Worm (Caenorhabditis elegans) whole organism, L4 larva: ENCODE measurements around the gene dmd-4.

Experiments
- F10B5.3 ChIP-seq: sonication (generic microtip); optimal IDR thresholded peaks from 2 replicates; lab custom pipeline; 2016; ENCODE audit warnings: mild to moderate bottlenecking, missing genetic modification characterization, missing compliant biosample characterization
- F44E2.7 ChIP-seq: fragments of 200-800 bp; sonication (Bioruptor generic); IDR thresholded peaks from 2 replicates; pipeline ENCODE4 v2.1.2; 2022; ENCODE audit warnings: missing genetic modification characterization, missing compliant biosample characterization
- T20F7.1 ChIP-seq: fragments of 200-800 bp; sonication (Bioruptor generic); optimal IDR thresholded peaks from 2 replicates; lab custom pipeline; 2018; ENCODE audit warnings: mild to moderate bottlenecking, missing genetic modification characterization, missing compliant biosample characterization
- Y48G9A.11 ChIP-seq: fragments of 200-800 bp; sonication (Bioruptor generic); IDR thresholded peaks from 2 replicates; pipeline ENCODE4 v1.3.6; 2022; ENCODE audit warnings: missing genetic modification reagents, missing genetic modification characterization, missing compliant biosample characterization
- Y5F2A.4 ChIP-seq: fragments of 200-800 bp; sonication (Bioruptor generic); optimal IDR thresholded peaks from 2 replicates; lab custom pipeline; 2018; ENCODE audit warnings: mild to moderate bottlenecking, missing genetic modification characterization, missing compliant biosample characterization
- ZK546.5 ChIP-seq, 2 experiments: sonication (generic microtip); optimal IDR thresholded peaks; 2 replicates each; lab custom pipeline; 2017; ENCODE audit warnings: missing biosample characterization in 2 of 2, missing genetic modification characterization in 2 of 2
- aha-1 ChIP-seq: fragments of 150-350 bp; peaks from one replicate; lab custom pipeline; 2014; ENCODE audit warnings: missing biosample characterization, missing genetic modification characterization
- aly-2 ChIP-seq: sonication (generic microtip); optimal IDR thresholded peaks from 2 replicates; lab custom pipeline; 2018; ENCODE audit warnings: missing biosample characterization, missing genetic modification characterization
- ama-1 ChIP-seq: fragments of 150-350 bp; optimal IDR thresholded peaks from 2 replicates; lab custom pipeline; 2014; ENCODE audit warnings: inconsistent platforms, mixed read lengths
- ceh-20 ChIP-seq: fragments of 200-800 bp; sonication (Bioruptor generic); IDR thresholded peaks from 2 replicates; pipeline ENCODE4 v1.3.6; 2022; ENCODE audit warnings: missing genetic modification reagents, missing genetic modification characterization, missing compliant biosample characterization
- ceh-82 ChIP-seq: sonication (generic microtip); optimal IDR thresholded peaks from 2 replicates; lab custom pipeline; 2017; ENCODE audit warnings: missing biosample characterization, missing genetic modification characterization
- daf-16 ChIP-seq, 3 experiments: sonication (generic microtip); optimal IDR thresholded peaks; 2 replicates each; lab custom pipeline; 2016 to 2017; ENCODE audit warnings: missing genetic modification characterization in 3 of 3, missing genetic modification reagents in 3 of 3, mild to moderate bottlenecking in 2 of 3, missing compliant biosample characterization in 2 of 3, missing biosample characterization in 1 of 3, moderate library complexity in 1 of 3
- daf-8 ChIP-seq: fragments of 200-800 bp; sonication (Bioruptor generic); IDR thresholded peaks from 2 replicates; pipeline ENCODE4 v1.3.6; 2022; ENCODE audit warnings: missing genetic modification characterization, missing compliant biosample characterization
- dmd-6 ChIP-seq: fragments of 200-800 bp; sonication (Bioruptor generic); IDR thresholded peaks from 2 replicates; pipeline ENCODE4 v1.3.6; 2022; ENCODE audit warnings: missing genetic modification reagents, missing genetic modification characterization, missing compliant biosample characterization
- dve-1 ChIP-seq: sonication (generic microtip); optimal IDR thresholded peaks from 2 replicates; lab custom pipeline; 2017; ENCODE audit warnings: antibody characterized with exemption, mild to moderate bottlenecking, missing genetic modification characterization, missing compliant biosample characterization; ENCODE audit not compliant: insufficient read depth
- hif-1 ChIP-seq, 2 experiments: sonication (generic microtip); optimal IDR thresholded peaks; 2 replicates each; lab custom pipeline; 2016 to 2017; ENCODE audit warnings: missing compliant biosample characterization in 2 of 2, missing genetic modification characterization in 2 of 2, missing genetic modification reagents in 2 of 2, missing genotype in 2 of 2, mild to moderate bottlenecking in 1 of 2
- hlh-11 ChIP-seq: fragments of 200-800 bp; sonication (Bioruptor generic); optimal IDR thresholded peaks from 2 replicates; lab custom pipeline; 2018; ENCODE audit warnings: mild to moderate bottlenecking, missing genetic modification characterization, missing compliant biosample characterization
- lim-7 ChIP-seq: fragments of 200-800 bp; sonication (Bioruptor generic); IDR thresholded peaks from 2 replicates; pipeline ENCODE4 v1.3.6; 2022; ENCODE audit warnings: missing genetic modification characterization, missing compliant biosample characterization
- lin-1 ChIP-seq: fragments of 200-800 bp; sonication (Bioruptor generic); IDR thresholded peaks from 2 replicates; pipeline ENCODE4 v1.3.6; 2022; ENCODE audit warnings: missing genetic modification reagents, missing genetic modification characterization, missing compliant biosample characterization
- lin-15B ChIP-seq: fragments of 150-350 bp; sonication (generic microtip); optimal IDR thresholded peaks from 3 replicates; lab custom pipeline; 2014; ENCODE audit warnings: missing biosample characterization, missing genetic modification characterization
- lin-29 ChIP-seq: fragments of 200-800 bp; sonication (Bioruptor generic); IDR thresholded peaks from 2 replicates; pipeline ENCODE4 v1.3.6; 2022; ENCODE audit warnings: missing genetic modification reagents, missing genetic modification characterization, missing compliant biosample characterization
- lin-38 ChIP-seq: fragments of 200-800 bp; sonication (Bioruptor generic); IDR thresholded peaks from 2 replicates; pipeline ENCODE4 v1.3.6; 2022; ENCODE audit warnings: missing genetic modification reagents, missing genetic modification characterization, missing compliant biosample characterization
- lin-39 ChIP-seq: fragments of 150-350 bp; optimal IDR thresholded peaks from 2 replicates; lab custom pipeline; 2014; ENCODE audit warnings: missing biosample characterization, missing genetic modification reagents, missing genetic modification characterization
- lir-3 ChIP-seq: sonication (generic microtip); optimal IDR thresholded peaks from 2 replicates; lab custom pipeline; 2016; ENCODE audit warnings: mild to moderate bottlenecking, missing genetic modification characterization, missing compliant biosample characterization
- lsy-2 ChIP-seq, 2 experiments: fragments of 150-350 bp in 1 of 2; sonication (generic microtip) in 1 of 2; optimal IDR thresholded peaks; 2 replicates each; lab custom pipeline; 2014 to 2017; ENCODE audit warnings: missing biosample characterization in 2 of 2, missing genetic modification characterization in 2 of 2
- madf-5 ChIP-seq, 2 experiments: fragments of 200-800 bp; sonication (Bioruptor generic); IDR thresholded peaks; 2 replicates each; pipeline ENCODE4 v1.3.6; 2022; ENCODE audit warnings: missing compliant biosample characterization in 2 of 2, missing genetic modification characterization in 2 of 2
- mes-2 ChIP-seq: sonication (generic microtip); optimal IDR thresholded peaks from 2 replicates; lab custom pipeline; 2016; ENCODE audit warnings: missing genotype, mild to moderate bottlenecking, missing genetic modification characterization, missing compliant biosample characterization; ENCODE audit not compliant: poor library complexity, severe bottlenecking
- mxl-2 ChIP-seq: fragments of 200-800 bp; sonication (Bioruptor generic); conservative IDR thresholded peaks from 2 replicates; pipeline ENCODE4 v1.3.6; 2022; ENCODE audit warnings: missing genetic modification reagents, missing genetic modification characterization, missing compliant biosample characterization
- mxl-3 ChIP-seq: fragments of 200-800 bp; sonication (Bioruptor generic); optimal IDR thresholded peaks from 2 replicates; lab custom pipeline; 2018; ENCODE audit warnings: mild to moderate bottlenecking, missing genetic modification characterization, missing compliant biosample characterization
- nhr-28 ChIP-seq: fragments of 150-350 bp; optimal IDR thresholded peaks from 2 replicates; lab custom pipeline; 2014; ENCODE audit warnings: missing biosample characterization, missing genetic modification characterization
- nhr-41 ChIP-seq: fragments of 200-800 bp; sonication (Bioruptor generic); IDR thresholded peaks from 2 replicates; pipeline ENCODE4 v1.3.6; 2022; ENCODE audit warnings: missing genetic modification reagents, missing genetic modification characterization, missing compliant biosample characterization
- nhr-48 ChIP-seq: sonication (generic microtip); optimal IDR thresholded peaks from 2 replicates; lab custom pipeline; 2016; ENCODE audit warnings: mild to moderate bottlenecking, missing genetic modification characterization, missing compliant biosample characterization
- nhr-6 ChIP-seq: fragments of 150-350 bp; optimal IDR thresholded peaks from 2 replicates; lab custom pipeline; 2014; ENCODE audit warnings: missing biosample characterization, missing genetic modification characterization
- nhr-77 ChIP-seq: fragments of 150-350 bp; optimal IDR thresholded peaks from 2 replicates; lab custom pipeline; 2014; ENCODE audit warnings: missing biosample characterization, missing genetic modification characterization
- pha-4 ChIP-seq, 2 experiments: fragments of 150-350 bp in 1 of 2; fragments of 200-800 bp in 1 of 2; sonication (Bioruptor generic) in 1 of 2; IDR thresholded peaks in 1 of 2; optimal IDR thresholded peaks in 1 of 2; 2 replicates each; pipeline versions ENCODE4 v1.3.6 to Lab custom; 2014 to 2022; ENCODE audit warnings: missing genetic modification characterization in 2 of 2, missing genetic modification reagents in 2 of 2, missing biosample characterization in 1 of 2, missing compliant biosample characterization in 1 of 2
- rbr-2 ChIP-seq: sonication (generic microtip); optimal IDR thresholded peaks from 2 replicates; lab custom pipeline; 2016; ENCODE audit warnings: missing genotype, missing genetic modification characterization, missing compliant biosample characterization
- saeg-2 ChIP-seq: fragments of 200-800 bp; sonication (Bioruptor generic); IDR thresholded peaks from 2 replicates; pipeline ENCODE4 v1.3.6; 2022; ENCODE audit warnings: missing genetic modification reagents, missing genetic modification characterization, missing compliant biosample characterization
- set-16 ChIP-seq: fragments of 200-800 bp; sonication (Bioruptor generic); IDR thresholded peaks from 2 replicates; pipeline ENCODE4 v1.3.6; 2022; ENCODE audit warnings: missing genetic modification reagents, missing genetic modification characterization, missing compliant biosample characterization
- skn-1 ChIP-seq: fragments of 150-350 bp; optimal IDR thresholded peaks from 2 replicates; lab custom pipeline; 2014; ENCODE audit warnings: missing biosample characterization, missing genetic modification characterization
- snpc-4 ChIP-seq: fragments of 150-350 bp; optimal IDR thresholded peaks from 2 replicates; lab custom pipeline; 2014; ENCODE audit warnings: missing biosample characterization, missing genetic modification characterization
- spr-1 ChIP-seq: sonication (generic microtip); optimal IDR thresholded peaks from 2 replicates; lab custom pipeline; 2016; ENCODE audit warnings: mild to moderate bottlenecking, missing genetic modification characterization, missing compliant biosample characterization
- unc-130 ChIP-seq: sonication (generic microtip); optimal IDR thresholded peaks from 2 replicates; lab custom pipeline; 2016; ENCODE audit warnings: missing genetic modification reagents, missing genetic modification characterization, missing compliant biosample characterization
- zag-1 ChIP-seq: fragments of 150-350 bp; optimal IDR thresholded peaks from 2 replicates; lab custom pipeline; 2014; ENCODE audit warnings: missing biosample characterization, missing genetic modification characterization
- zfp-2 ChIP-seq: sonication (generic microtip); optimal IDR thresholded peaks from 2 replicates; lab custom pipeline; 2016; ENCODE audit warnings: mild to moderate bottlenecking, missing genetic modification characterization, missing compliant biosample characterization
- zip-2 ChIP-seq: fragments of 150-350 bp; optimal IDR thresholded peaks from 2 replicates; lab custom pipeline; 2014; ENCODE audit warnings: missing biosample characterization, missing genetic modification characterization
- ztf-7 ChIP-seq: fragments of 150-350 bp; optimal IDR thresholded peaks from 2 replicates; lab custom pipeline; 2014; ENCODE audit warnings: missing biosample characterization, missing genetic modification characterization

dmd-4 gene

ce11 chrX:14868200-14868599 is 6.5 kb upstream of the dmd-4 start, which contains the start of gene F31F6.1:
F31F6.1 (minus strand) TSS chrX:14868300.
- TF ChIP-seq lsy-2 (tag; optimal IDR thresholded peaks at IDR 0.05; lab: Kevin White, UChicago) (no peak), daf-8 (GFP tag; lab: Robert Waterston, UW) (no peak), pha-4 (GFP tag; IDR thresholded peaks at IDR 0.05; lab: Robert Waterston, UW) (no peak), pha-4 (tag; optimal IDR thresholded peaks at IDR 0.05; lab: Kevin White, UChicago) (no peak), lin-15B (tag; lab: Kevin White, UChicago) (no peak), nhr-77 (no peak), hif-1 (tag; optimal IDR thresholded peaks at IDR 0.05; lab: Kevin White, UChicago) (no peak), spr-1 (no peak), Y48G9A.11 (GFP tag; lab: Robert Waterston, UW) (no peak), saeg-2 (GFP tag; lab: Robert Waterston, UW) (no peak), snpc-4 (tag; lab: Kevin White, UChicago) (no peak), ztf-7 (tag; lab: Kevin White, UChicago) (no peak), lir-3 (tag; lab: Kevin White, UChicago) (no peak), nhr-41 (GFP tag; lab: Robert Waterston, UW) (no peak), lin-38 (GFP tag; lab: Robert Waterston, UW) (no peak), Y5F2A.4 (no peak), F10B5.3 (tag; lab: Kevin White, UChicago) (no peak), nhr-28 (no peak), aha-1 (tag; lab: Kevin White, UChicago) (no peak)

ce11 chrX:14865744-14866143 is 4.1 kb upstream of the dmd-4 start, which contains the start of gene C27C12.3:
C27C12.3 (minus strand) TSS chrX:14865844.
- no peak for TF ChIP-seq mxl-3 (GFP tag; lab: Kevin White, UChicago)
- no peak for TF ChIP-seq zip-2 (tag; lab: Kevin White, UChicago)
- no peak for TF ChIP-seq zfp-2 (tag; lab: Kevin White, UChicago)
- TF ChIP-seq dve-1 (tag; lab: Kevin White, UChicago) = no peak
- no peak for TF ChIP-seq daf-8 (GFP tag; lab: Robert Waterston, UW)
- no peak for TF ChIP-seq lin-39
- TF ChIP-seq lim-7 (GFP tag; lab: Robert Waterston, UW) = no peak
- no peak for TF ChIP-seq lin-29 (GFP tag; lab: Robert Waterston, UW)
- no peak for TF ChIP-seq aly-2
- no peak for TF ChIP-seq mxl-2 (GFP tag; lab: Robert Waterston, UW)
- TF ChIP-seq, all 104 proteins: peak for 0

- TF ChIP-seq ceh-20 = 0 out of 2 replicates have a peak, but pooled peaks have one; percentile 45
- TF ChIP-seq nhr-48 = peak; percentile 61
- TF ChIP-seq madf-5 (GFP tag; IDR thresholded peaks at IDR 0.05; lab: Robert Waterston, UW) = no peak
- TF ChIP-seq rbr-2 (tag; lab: Kevin White, UChicago) = peak; percentile 86
- no peak for TF ChIP-seq ZK546.5 (tag; optimal IDR thresholded peaks at IDR 0.05; lab: Kevin White, UChicago)
- no peak for TF ChIP-seq set-16 (GFP tag; lab: Robert Waterston, UW)
- TF ChIP-seq zip-2 (tag; lab: Kevin White, UChicago) = peak; percentile 57
- no peak for TF ChIP-seq F44E2.7 (GFP tag; lab: Robert Waterston, UW)
- no peak for TF ChIP-seq skn-1
- peak; percentile 8 to 61 for TF ChIP-seq daf-16 (GFP tag; optimal IDR thresholded peaks at IDR 0.05; lab: Kevin White, UChicago)
- TF ChIP-seq daf-16 (tag; optimal IDR thresholded peaks at IDR 0.05; lab: Kevin White, UChicago) = peak; percentile 94
- no peak for TF ChIP-seq ama-1 (lab: Kevin White, UChicago)
- no peak for TF ChIP-seq ceh-82
- peak; percentile 90 for TF ChIP-seq mxl-3 (GFP tag; lab: Kevin White, UChicago)
- TF ChIP-seq nhr-28 = peak; percentile 90
- TF ChIP-seq pha-4 (GFP tag; IDR thresholded peaks at IDR 0.05; lab: Robert Waterston, UW) = no peak
- peak; percentile 92 for TF ChIP-seq pha-4 (tag; optimal IDR thresholded peaks at IDR 0.05; lab: Kevin White, UChicago)
- TF ChIP-seq dmd-6 (GFP tag; lab: Robert Waterston, UW) = peak; percentile 84
- TF ChIP-seq zag-1 (tag; lab: Kevin White, UChicago) = peak; percentile 22
- TF ChIP-seq nhr-6 (tag; lab: Kevin White, UChicago) = peak; percentile 76
- TF ChIP-seq hlh-11 (tag; lab: Kevin White, UChicago) = peak; percentile 90
- peak; percentile 73 for TF ChIP-seq T20F7.1 (GFP tag; lab: Kevin White, UChicago)
- peak; percentile 35; the same call in 1 of the 2 replicates for TF ChIP-seq lin-1 (GFP tag; lab: Robert Waterston, UW)
- TF ChIP-seq unc-130 = peak; percentile 33
- no peak for TF ChIP-seq aha-1 (tag; lab: Kevin White, UChicago)
- peak; percentile 94 for TF ChIP-seq mes-2 (tag; lab: Kevin White, UChicago)
- peak in 1 of 2 experiments; percentile 86 for TF ChIP-seq hif-1 (tag; optimal IDR thresholded peaks at IDR 0.05; lab: Kevin White, UChicago)
Measured at ce11 chrX:14853712-14854217, 7.9 kb downstream of the dmd-4 start, which contains the start of the genes C27C12.1 and C27C12.4. C27C12.1 (minus strand) TSS chrX:14853762. C27C12.4 (plus strand) TSS chrX:14854086.
